Fruit fly (Drosophila melanogaster): Measurements from ENCODE around the gene CG14650.

CG14650 gene

DNA sequence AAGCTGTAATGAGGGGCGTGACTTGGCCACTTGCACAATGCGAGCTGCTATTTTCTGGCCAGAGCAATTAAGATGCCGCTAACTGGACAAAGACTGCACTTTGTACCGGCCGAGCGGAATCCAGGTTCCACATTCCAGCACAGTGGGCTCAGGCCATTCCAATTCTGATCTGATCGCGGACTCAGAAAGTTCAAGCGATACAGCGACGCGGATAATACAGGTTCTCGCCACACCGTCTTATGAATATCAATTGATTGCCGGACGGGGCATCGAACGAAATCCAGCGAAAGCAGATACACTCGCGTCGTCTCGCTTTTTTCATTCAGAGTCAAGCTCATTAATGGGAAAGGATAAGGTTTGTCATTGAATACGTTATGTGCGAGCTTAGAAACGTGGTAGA lies 31.7 kb downstream of the CG14650 start:
- no peak for TF ChIP-seq kay (GFP tag; ENCODE audit: borderline replicate concordance)
- no peak for TF ChIP-seq cic (GFP tag; optimal IDR thresholded peaks at IDR 0.05)
- TF ChIP-seq tj (GFP tag; optimal IDR thresholded peaks at IDR 0.05), result no peak
- TF ChIP-seq ovo (GFP tag; optimal IDR thresholded peaks at IDR 0.05), result peak; percentile 26
- peak; percentile 1 for TF ChIP-seq CG5204 (GFP tag; optimal IDR thresholded peaks at IDR 0.05)
- TF ChIP-seq pad (GFP tag; optimal IDR thresholded peaks at IDR 0.05), result no peak
- TF ChIP-seq CG12768 (GFP tag; optimal IDR thresholded peaks at IDR 0.05), result peak; percentile 16

DNA sequence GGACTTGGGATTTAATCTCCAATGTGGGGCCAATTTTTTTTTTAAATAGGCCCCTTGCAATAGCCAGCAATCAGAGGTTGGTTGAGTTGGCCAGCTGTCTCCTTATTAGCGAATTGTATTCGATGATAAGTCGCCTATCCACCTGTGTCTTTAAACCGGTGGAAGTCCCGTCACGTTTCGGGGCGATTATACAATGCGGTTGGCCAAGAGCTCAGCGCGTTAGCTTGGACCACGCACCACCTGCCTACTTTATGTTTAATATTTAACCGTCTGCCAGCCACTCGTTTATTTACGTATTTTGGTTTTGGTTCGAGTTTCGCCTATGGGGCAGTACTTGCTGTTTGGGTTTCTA lies 33.5 kb downstream of the CG14650 start:
- no peak for TF ChIP-seq toe (GFP tag; optimal IDR thresholded peaks at IDR 0.05)
- TF ChIP-seq bab1 (GFP tag; optimal IDR thresholded peaks at IDR 0.05), result no peak
- TF ChIP-seq CG7045 (GFP tag; optimal IDR thresholded peaks at IDR 0.05), result no peak
- no peak for TF ChIP-seq CG11617 (GFP tag; optimal IDR thresholded peaks at IDR 0.05)
- TF ChIP-seq Mnt (GFP tag; optimal IDR thresholded peaks at IDR 0.05), result no peak
- TF ChIP-seq CG7101 (tag; optimal IDR thresholded peaks at IDR 0.05), result no peak
- no peak for TF ChIP-seq cnc (optimal IDR thresholded peaks at IDR 0.05)
- no peak for TF ChIP-seq cic (GFP tag; optimal IDR thresholded peaks at IDR 0.05)
- no peak for TF ChIP-seq CG12768 (GFP tag; optimal IDR thresholded peaks at IDR 0.05)

DNA sequence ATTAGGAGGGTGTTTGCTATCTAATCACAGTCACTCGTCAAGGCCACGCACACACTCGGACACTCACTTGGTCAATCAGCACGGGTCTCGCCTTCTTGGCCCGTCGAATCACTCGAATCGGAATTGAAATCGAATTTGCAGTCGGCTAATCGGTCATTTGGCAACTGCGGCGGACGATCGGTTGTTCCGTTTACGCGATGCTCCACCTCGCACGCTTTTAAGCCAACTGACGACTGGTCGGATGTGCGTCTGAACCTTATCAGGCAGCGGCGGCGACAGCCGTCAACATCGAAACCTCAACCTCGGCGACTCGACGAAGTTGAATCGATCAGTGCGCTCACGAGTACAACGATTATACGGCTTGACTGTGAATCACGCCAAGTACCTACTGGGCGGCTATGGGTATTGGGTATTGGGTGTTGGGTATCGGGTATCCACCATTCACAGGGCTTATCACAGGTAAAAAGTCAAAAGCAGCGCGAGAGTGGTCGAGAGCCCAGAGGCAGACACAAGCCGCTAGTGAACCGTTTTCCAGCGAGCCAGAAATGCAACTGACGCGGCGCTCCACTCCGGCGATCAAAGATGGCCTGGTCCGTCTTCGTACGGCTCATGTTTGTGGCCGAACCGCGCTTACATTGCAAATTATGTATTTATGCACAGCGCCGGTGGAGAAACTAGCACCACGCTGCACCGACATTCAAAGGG lies 34.0 kb downstream of the CG14650 start:
- TF ChIP-seq Crg-1 (GFP tag; optimal IDR thresholded peaks at IDR 0.05) (peak; percentile 15), CG5204 (GFP tag; optimal IDR thresholded peaks at IDR 0.05) (no peak), cnc (optimal IDR thresholded peaks at IDR 0.05) (no peak), CG14711 (tag; optimal IDR thresholded peaks at IDR 0.05) (peak; percentile 30), Clk (GFP tag; optimal IDR thresholded peaks at IDR 0.05) (peak; percentile 15), bab1 (GFP tag; optimal IDR thresholded peaks at IDR 0.05) (peak; percentile 3), CG7045 (GFP tag; optimal IDR thresholded peaks at IDR 0.05) (peak; percentile 23), CG33017 (tag; optimal IDR thresholded peaks at IDR 0.05) (peak; percentile 59), toe (GFP tag; optimal IDR thresholded peaks at IDR 0.05) (no peak), kay (GFP tag; ENCODE audit: borderline replicate concordance) (peak; percentile 11), CG11617 (GFP tag; optimal IDR thresholded peaks at IDR 0.05) (peak; percentile 29), tj (GFP tag; optimal IDR thresholded peaks at IDR 0.05) (peak; percentile 90), Hr96 (GFP tag; optimal IDR thresholded peaks at IDR 0.05) (no peak), CG12768 (GFP tag; optimal IDR thresholded peaks at IDR 0.05) (peak; percentile 60), CG7101 (tag; optimal IDR thresholded peaks at IDR 0.05) (peak; percentile 24), pad (GFP tag; optimal IDR thresholded peaks at IDR 0.05) (no peak), CG1620 (GFP tag; optimal IDR thresholded peaks at IDR 0.05) (peak; percentile 8), ovo (GFP tag; optimal IDR thresholded peaks at IDR 0.05) (no peak), Mnt (GFP tag; optimal IDR thresholded peaks at IDR 0.05) (peak; percentile 79), cic (GFP tag; optimal IDR thresholded peaks at IDR 0.05) (peak; percentile 86)

DNA sequence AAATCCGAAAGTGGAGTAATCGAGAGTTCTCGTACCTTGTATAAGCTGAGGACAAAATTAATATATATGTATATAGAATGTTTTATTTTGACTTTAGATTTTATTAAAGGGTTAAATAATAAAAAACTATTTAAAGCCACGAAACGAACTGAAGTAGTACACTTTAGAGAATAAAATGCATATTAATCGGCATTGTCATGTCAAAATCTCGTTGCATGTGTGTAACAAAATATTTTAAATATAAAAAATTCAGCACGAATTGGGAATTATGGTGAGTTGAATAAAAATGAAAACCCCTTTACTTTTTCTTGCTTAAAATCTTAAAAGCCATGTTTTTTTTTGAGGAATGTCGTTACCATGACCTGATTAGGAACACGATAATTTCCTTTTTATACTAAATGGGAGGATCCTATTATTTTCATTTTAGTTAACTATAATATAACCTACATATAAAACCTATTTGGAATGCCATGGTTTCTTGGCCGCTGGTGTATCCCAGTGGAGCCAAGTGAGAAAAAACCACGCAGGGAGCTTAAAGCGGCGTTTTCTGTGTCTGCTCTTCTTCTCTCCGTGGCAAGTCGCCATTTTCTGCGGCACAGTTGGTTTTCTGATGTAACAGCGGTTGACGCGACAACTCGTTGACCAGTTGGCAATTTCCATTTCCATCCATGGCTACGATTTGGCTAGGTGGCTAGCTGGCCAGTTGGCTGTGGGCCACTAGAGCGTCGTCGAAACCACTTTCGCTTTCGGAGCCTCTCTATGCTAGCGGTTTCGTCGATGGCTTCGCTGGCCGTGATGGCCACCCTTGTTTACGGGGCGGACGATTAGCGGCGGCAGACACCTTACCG lies 34.9 kb downstream of the CG14650 start:
- TF ChIP-seq CG7045 (GFP tag; optimal IDR thresholded peaks at IDR 0.05), result no peak
- TF ChIP-seq CG12768 (GFP tag; optimal IDR thresholded peaks at IDR 0.05), result no peak
- peak; percentile 70 for TF ChIP-seq kay (GFP tag; ENCODE audit: borderline replicate concordance)

DNA sequence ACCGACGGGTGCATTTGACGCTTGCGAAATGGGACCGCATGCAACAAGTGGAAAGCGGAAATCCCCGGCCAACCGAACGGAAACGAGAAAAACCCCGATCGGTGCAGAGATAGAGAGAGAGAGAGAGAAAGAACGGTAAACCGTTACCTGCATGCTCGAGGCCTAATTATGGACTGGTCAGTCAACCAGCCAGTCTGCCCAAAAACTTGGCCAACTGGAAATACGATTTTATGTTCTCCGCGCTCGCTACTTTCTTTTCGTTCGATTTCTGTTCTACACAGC lies 35.4 kb downstream of the CG14650 start:
- TF ChIP-seq CG14711 (tag; optimal IDR thresholded peaks at IDR 0.05), result no peak
- TF ChIP-seq Mnt (GFP tag; optimal IDR thresholded peaks at IDR 0.05), result no peak
- TF ChIP-seq CG1620 (GFP tag; optimal IDR thresholded peaks at IDR 0.05), result no peak
- no peak for TF ChIP-seq toe (GFP tag; optimal IDR thresholded peaks at IDR 0.05)
- no peak for TF ChIP-seq CG12768 (GFP tag; optimal IDR thresholded peaks at IDR 0.05)
- no peak for TF ChIP-seq Clk (GFP tag; optimal IDR thresholded peaks at IDR 0.05)
- no peak for TF ChIP-seq CG5204 (GFP tag; optimal IDR thresholded peaks at IDR 0.05)
- TF ChIP-seq cnc (optimal IDR thresholded peaks at IDR 0.05), result no peak
- no peak for TF ChIP-seq Crg-1 (GFP tag; optimal IDR thresholded peaks at IDR 0.05)
- TF ChIP-seq CG11617 (GFP tag; optimal IDR thresholded peaks at IDR 0.05), result no peak
- no peak for TF ChIP-seq tj (GFP tag; optimal IDR thresholded peaks at IDR 0.05)

DNA sequence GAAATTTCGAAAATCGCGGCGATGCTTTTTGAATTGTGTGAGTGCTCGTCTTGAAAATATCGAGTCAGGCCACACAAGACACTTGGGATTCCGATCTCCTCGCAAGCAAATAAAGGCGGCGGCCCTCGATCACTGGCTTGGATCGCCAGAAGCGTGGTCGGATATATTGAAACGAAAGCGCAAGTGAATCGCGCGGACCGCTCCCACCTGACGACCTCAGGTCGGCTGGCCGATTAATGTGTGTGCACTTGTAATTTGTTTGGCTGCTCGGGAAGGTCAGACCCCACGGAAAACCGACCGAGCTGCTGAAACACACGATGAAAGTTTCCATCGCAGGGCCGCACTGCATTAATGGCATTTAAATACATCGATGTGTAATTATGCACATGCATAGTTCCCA lies 38.2 kb downstream of the CG14650 start:
- TF ChIP-seq CG12768 (GFP tag; optimal IDR thresholded peaks at IDR 0.05), result peak; percentile 33
- TF ChIP-seq Crg-1 (GFP tag; optimal IDR thresholded peaks at IDR 0.05), result no peak

DNA sequence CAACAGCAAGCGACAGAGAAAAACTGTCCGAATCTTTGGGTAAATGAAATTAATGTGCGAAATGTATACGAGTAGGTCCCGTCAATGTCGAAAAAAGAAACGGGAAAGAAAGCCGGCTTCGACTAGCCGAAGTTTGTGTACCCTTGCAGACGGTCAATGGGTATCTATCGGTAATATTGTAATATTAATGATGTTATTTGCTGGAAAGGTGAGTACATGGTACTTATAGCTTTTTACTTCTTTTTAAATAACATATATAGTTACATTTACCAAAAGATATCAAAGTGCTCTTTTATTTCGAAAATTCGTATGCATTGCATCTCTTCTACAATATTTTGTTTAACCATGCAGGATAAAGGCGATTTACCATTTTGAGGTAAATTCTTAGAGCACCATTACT lies 38.8 kb downstream of the CG14650 start:
- TF ChIP-seq ovo (GFP tag; optimal IDR thresholded peaks at IDR 0.05) (no peak), kay (GFP tag; ENCODE audit: borderline replicate concordance) (peak; percentile 11), pad (GFP tag; optimal IDR thresholded peaks at IDR 0.05) (peak; percentile 49)
